Fruit fly (Drosophila melanogaster): Measurements from ENCODE around the gene CG13801.

CG13801 gene

DNA sequence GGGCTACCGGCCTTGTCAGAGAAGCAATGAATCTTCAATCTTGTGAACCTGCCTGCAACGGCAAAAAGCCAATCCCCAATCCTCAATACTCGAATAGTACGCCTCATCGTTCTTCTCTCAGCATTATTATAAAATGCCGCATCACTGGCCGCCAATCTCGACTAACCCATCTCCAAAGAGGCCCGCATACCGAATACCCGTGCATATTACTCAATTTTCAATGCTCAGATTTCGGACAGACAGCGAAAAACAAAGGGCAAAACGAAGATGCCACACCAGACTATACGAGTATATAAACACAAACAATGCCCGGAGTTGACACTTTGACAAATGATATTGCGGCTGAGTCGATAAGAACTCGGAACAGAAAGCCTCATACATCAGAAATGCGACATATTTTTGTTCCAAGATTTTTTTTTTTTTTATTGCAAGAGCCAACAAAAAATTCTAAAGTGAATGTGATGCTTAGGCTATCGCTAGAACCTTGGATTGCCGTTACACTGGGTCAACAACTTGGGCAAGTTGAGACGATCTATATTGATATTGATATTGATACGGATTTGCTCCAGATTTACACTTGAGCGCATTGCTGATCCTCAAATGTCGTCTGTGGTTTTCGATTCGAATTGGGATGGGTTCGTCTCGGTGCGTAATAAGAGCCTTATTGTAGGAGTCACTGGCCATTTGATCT, 32.5 kb downstream of the CG13801 start:
- TF ChIP-seq CTCF (optimal IDR thresholded peaks at IDR 0.05) (no peak), CG8478 (optimal IDR thresholded peaks at IDR 0.05) (no peak)

DNA sequence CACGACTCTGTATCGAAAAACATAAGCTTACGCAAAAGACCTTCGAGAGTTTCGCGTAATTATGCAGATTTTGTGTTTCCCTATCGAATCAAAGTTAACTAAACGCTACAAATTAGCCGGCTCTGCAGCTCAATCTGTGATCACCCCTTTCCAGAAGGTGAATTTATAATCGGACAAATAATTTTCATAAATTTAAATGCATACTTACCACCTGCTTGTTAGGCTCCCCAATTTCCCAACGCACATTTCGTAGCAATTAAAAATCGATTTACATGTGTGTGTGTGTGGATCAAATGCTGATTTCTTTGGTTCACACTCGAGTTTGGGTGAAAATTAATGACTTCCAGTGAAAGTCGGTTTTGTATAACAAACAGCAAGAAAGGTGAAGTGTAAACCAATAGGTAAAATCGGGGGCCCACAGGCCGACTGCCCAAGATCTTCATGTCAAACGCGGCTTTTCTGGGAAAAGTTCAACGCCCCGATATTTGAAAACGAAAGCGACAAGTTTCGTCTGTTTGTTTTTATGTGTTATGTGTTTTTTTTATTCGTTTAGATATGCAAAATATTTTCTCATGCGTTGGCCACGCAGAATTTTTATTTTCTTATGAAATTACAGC, 37.3 kb downstream of the CG13801 start:
- TF ChIP-seq CTCF (optimal IDR thresholded peaks at IDR 0.05) (no peak), CG8478 (optimal IDR thresholded peaks at IDR 0.05) (no peak)

DNA sequence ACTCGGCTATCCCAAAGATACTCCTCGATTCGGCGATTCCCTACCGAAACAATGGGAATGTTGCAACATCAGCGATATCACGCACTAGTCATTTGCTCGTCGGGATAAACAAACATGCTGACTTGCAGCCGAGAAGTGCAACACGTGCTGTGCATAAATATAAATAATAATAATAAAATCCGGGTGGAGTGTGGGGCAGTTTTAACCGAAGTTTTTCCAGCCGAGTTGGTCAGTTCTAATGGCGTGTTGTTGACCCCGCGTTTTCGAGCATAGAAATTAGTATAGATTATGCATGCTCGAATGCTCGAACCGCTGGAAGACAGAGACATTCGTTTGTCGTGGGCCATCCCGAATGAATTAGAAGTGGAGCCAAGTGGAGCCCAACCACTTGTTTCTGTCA, 38.3 kb downstream of the CG13801 start:
- TF ChIP-seq CTCF (optimal IDR thresholded peaks at IDR 0.05) (no peak), CG8478 (optimal IDR thresholded peaks at IDR 0.05) (no peak)

DNA sequence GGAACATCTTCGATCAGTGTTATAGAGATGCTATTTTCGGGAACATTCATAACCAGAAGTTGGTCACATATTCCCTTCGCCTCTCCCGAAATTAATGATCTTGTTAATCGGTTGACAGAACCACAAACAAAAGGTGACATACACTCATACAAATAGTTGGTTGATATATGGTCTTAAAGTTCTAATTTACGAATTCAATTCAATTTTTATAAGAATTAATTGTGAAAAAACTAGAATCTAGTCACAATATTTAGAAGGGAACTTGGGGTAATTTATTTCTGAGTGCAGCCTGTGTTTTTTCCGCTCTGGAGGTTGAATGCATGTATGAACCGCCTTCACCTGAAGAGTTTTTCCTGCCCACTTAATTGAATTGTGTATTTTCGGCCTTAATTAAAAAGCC, 39.4 kb downstream of the CG13801 start:
- no peak for TF ChIP-seq CTCF (optimal IDR thresholded peaks at IDR 0.05)
- no peak for TF ChIP-seq CG8478 (optimal IDR thresholded peaks at IDR 0.05)

- TF ChIP-seq CG8478 (optimal IDR thresholded peaks at IDR 0.05) (no peak), CTCF (optimal IDR thresholded peaks at IDR 0.05) (no peak)
These were observed 40.0 kb downstream of the CG13801 start for dm6 chr3L:2400227-2400840.

dm6 chr3L:2402206-2402605, 41.8 kb downstream of the CG13801 start:
- TF ChIP-seq CTCF (optimal IDR thresholded peaks at IDR 0.05), result no peak

dm6 chr3L:2407271-2407670, 46.9 kb downstream of the CG13801 start:
- no peak for TF ChIP-seq CG8478 (optimal IDR thresholded peaks at IDR 0.05)
- peak; percentile 34 to 63 for TF ChIP-seq CTCF (optimal IDR thresholded peaks at IDR 0.05)

DNA sequence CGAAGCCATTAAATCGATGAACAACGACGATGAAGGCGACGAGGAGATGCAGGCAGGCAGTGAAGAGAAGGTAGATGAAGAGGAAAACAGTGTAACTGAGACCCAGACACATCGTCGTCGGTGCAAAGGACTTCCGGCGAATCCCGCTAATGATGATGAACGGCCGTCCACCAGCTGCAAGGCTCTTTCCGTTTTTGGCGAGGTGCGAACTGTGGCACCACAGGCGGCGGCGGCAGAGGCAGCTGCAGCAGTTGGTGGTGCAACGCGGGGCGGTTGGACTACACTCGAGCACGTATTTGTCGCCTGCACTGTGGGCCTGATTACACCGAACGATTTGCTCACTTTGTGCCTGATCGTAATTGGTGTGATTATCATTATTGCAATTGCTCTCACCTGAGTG, 47.6 kb downstream of the CG13801 start:
- TF ChIP-seq CTCF (optimal IDR thresholded peaks at IDR 0.05) (no peak), CG8478 (optimal IDR thresholded peaks at IDR 0.05) (no peak)

dm6 chr3L:2409289-2409688, 48.9 kb downstream of the CG13801 start:
- peak; percentile 82 to 93 for TF ChIP-seq CTCF (optimal IDR thresholded peaks at IDR 0.05)
- no peak for TF ChIP-seq CG8478 (optimal IDR thresholded peaks at IDR 0.05)

- TF ChIP-seq CG8478 (optimal IDR thresholded peaks at IDR 0.05) (no peak), CTCF (optimal IDR thresholded peaks at IDR 0.05) (no peak)
These were observed 50.5 kb downstream of the CG13801 start for dm6 chr3L:2410869-2411268.

- no peak for TF ChIP-seq CG8478 (optimal IDR thresholded peaks at IDR 0.05)
- TF ChIP-seq CTCF (optimal IDR thresholded peaks at IDR 0.05), result no peak
These were observed 51.3 kb downstream of the CG13801 start for dm6 chr3L:2411564-2412080.

Measured in S2 (cell line).